Worm (Caenorhabditis elegans) whole organism, L2 larva: ENCODE data around the gene lsm-5.

Experiments
- C34F6.9 ChIP-seq: fragments of 150-350 bp; optimal IDR thresholded peaks from 2 replicates; lab custom pipeline; 2014; ENCODE audit warnings: missing biosample characterization, missing genetic modification characterization
- R02D3.7 ChIP-seq: fragments of 150-350 bp; optimal IDR thresholded peaks from 2 replicates; lab custom pipeline; 2014; ENCODE audit warnings: missing biosample characterization, missing genetic modification characterization
- Y55F3AM.14 ChIP-seq: fragments of 200-800 bp; sonication (Bioruptor generic); optimal IDR thresholded peaks from 2 replicates; lab custom pipeline; 2018; ENCODE audit warnings: mild to moderate bottlenecking, missing genetic modification characterization, missing compliant biosample characterization
- alr-1 ChIP-seq: fragments of 150-350 bp; optimal IDR thresholded peaks from 2 replicates; lab custom pipeline; 2014; ENCODE audit warnings: missing biosample characterization, missing genetic modification characterization
- aly-2 ChIP-seq: fragments of 150-350 bp; optimal IDR thresholded peaks from 2 replicates; lab custom pipeline; 2014; ENCODE audit warnings: missing biosample characterization, missing genetic modification characterization
- ama-1 ChIP-seq: fragments of 150-350 bp; optimal IDR thresholded peaks from 2 replicates; lab custom pipeline; 2018; ENCODE audit warnings: inconsistent platforms
- blmp-1 ChIP-seq: sonication (generic microtip); optimal IDR thresholded peaks from 2 replicates; lab custom pipeline; 2017; ENCODE audit warnings: missing genetic modification characterization, mild to moderate bottlenecking, missing compliant biosample characterization, antibody characterized with exemption, moderate library complexity; ENCODE audit not compliant: insufficient read depth
- crh-2 ChIP-seq: sonication (generic microtip); optimal IDR thresholded peaks from 2 replicates; lab custom pipeline; 2017; ENCODE audit warnings: missing biosample characterization, missing genetic modification characterization
- egl-27 ChIP-seq: sonication (generic microtip); optimal IDR thresholded peaks from 3 replicates; lab custom pipeline; 2017; ENCODE audit warnings: missing biosample characterization, missing genetic modification reagents, missing genetic modification characterization
- elt-1 ChIP-seq: fragments of 150-350 bp; optimal IDR thresholded peaks from 2 replicates; lab custom pipeline; 2014; ENCODE audit warnings: missing biosample characterization, missing genetic modification characterization
- lin-11 ChIP-seq: fragments of 150-350 bp; sonication (generic microtip); optimal IDR thresholded peaks from 2 replicates; lab custom pipeline; 2014; ENCODE audit warnings: missing biosample characterization, missing genetic modification characterization, inconsistent platforms, mixed read lengths
- lin-13 ChIP-seq: fragments of 150-350 bp; optimal IDR thresholded peaks from 2 replicates; lab custom pipeline; 2014; ENCODE audit warnings: missing biosample characterization, missing genetic modification reagents, missing genetic modification characterization
- lin-39 ChIP-seq: fragments of 150-350 bp; optimal IDR thresholded peaks from 2 replicates; lab custom pipeline; 2014; ENCODE audit warnings: missing biosample characterization, missing genetic modification reagents, missing genetic modification characterization
- lsy-2 ChIP-seq, 2 experiments: fragments of 150-350 bp in 1 of 2; sonication (generic microtip) in 1 of 2; optimal IDR thresholded peaks; 2 replicates each; lab custom pipeline; 2014 to 2017; ENCODE audit warnings: missing biosample characterization in 2 of 2, missing genetic modification characterization in 2 of 2
- mab-5 ChIP-seq: fragments of 150-350 bp; optimal IDR thresholded peaks from 2 replicates; lab custom pipeline; 2014; ENCODE audit warnings: missing biosample characterization, missing genetic modification characterization
- mbf-1 ChIP-seq: sonication (generic microtip); optimal IDR thresholded peaks from 2 replicates; lab custom pipeline; 2017; ENCODE audit warnings: missing biosample characterization, missing genetic modification characterization
- mdl-1 ChIP-seq, 2 experiments: fragments of 150-350 bp in 1 of 2; sonication (generic microtip) in 1 of 2; optimal IDR thresholded peaks; 2 replicates each; lab custom pipeline; 2017; ENCODE audit warnings: missing biosample characterization in 2 of 2, missing genetic modification characterization in 2 of 2
- nhr-10 ChIP-seq: sonication (generic microtip); optimal IDR thresholded peaks from 2 replicates; lab custom pipeline; 2017; ENCODE audit warnings: missing biosample characterization, missing genetic modification characterization
- nhr-11 ChIP-seq: fragments of 150-350 bp; optimal IDR thresholded peaks from 2 replicates; lab custom pipeline; 2014; ENCODE audit warnings: missing biosample characterization, missing genetic modification characterization
- nhr-129 ChIP-seq: fragments of 150-350 bp; optimal IDR thresholded peaks from 2 replicates; lab custom pipeline; 2014; ENCODE audit warnings: missing biosample characterization, missing genetic modification characterization
- nhr-23 ChIP-seq: fragments of 150-350 bp; optimal IDR thresholded peaks from 2 replicates; lab custom pipeline; 2014; ENCODE audit warnings: missing biosample characterization, missing genetic modification reagents, missing genetic modification characterization
- nhr-237 ChIP-seq: fragments of 150-350 bp; optimal IDR thresholded peaks from 2 replicates; lab custom pipeline; 2014; ENCODE audit warnings: missing biosample characterization, missing genetic modification characterization
- nhr-6 ChIP-seq: fragments of 150-350 bp; optimal IDR thresholded peaks from 2 replicates; lab custom pipeline; 2014; ENCODE audit warnings: missing biosample characterization, missing genetic modification characterization
- nhr-77 ChIP-seq: fragments of 150-350 bp; optimal IDR thresholded peaks from 2 replicates; lab custom pipeline; 2014; ENCODE audit warnings: missing biosample characterization, missing genetic modification characterization
- skn-1 ChIP-seq: sonication (generic microtip); optimal IDR thresholded peaks from 2 replicates; lab custom pipeline; 2017; ENCODE audit warnings: missing biosample characterization, missing genetic modification characterization
- sma-9 ChIP-seq, 2 experiments: fragments of 150-350 bp in 1 of 2; sonication (generic microtip) in 1 of 2; optimal IDR thresholded peaks; 2 replicates each; lab custom pipeline; 2014 to 2016; ENCODE audit warnings: missing genetic modification characterization in 2 of 2, mild to moderate bottlenecking in 1 of 2, missing biosample characterization in 1 of 2, missing compliant biosample characterization in 1 of 2, missing genetic modification reagents in 1 of 2, moderate library complexity in 1 of 2
- snpc-4 ChIP-seq: fragments of 150-350 bp; optimal IDR thresholded peaks from 2 replicates; lab custom pipeline; 2014; ENCODE audit warnings: missing biosample characterization, missing genetic modification characterization
- unc-55 ChIP-seq: fragments of 150-350 bp; sonication (generic microtip); optimal IDR thresholded peaks from 3 replicates; lab custom pipeline; 2014; ENCODE audit warnings: missing biosample characterization, missing genetic modification reagents, missing genetic modification characterization
- zag-1 ChIP-seq: fragments of 150-350 bp; optimal IDR thresholded peaks from 2 replicates; lab custom pipeline; 2014; ENCODE audit warnings: missing biosample characterization, missing genetic modification characterization
- ztf-1 ChIP-seq: fragments of 200-800 bp; sonication (Bioruptor generic); conservative IDR thresholded peaks from 2 replicates; pipeline ENCODE4 v1.3.6; 2022; ENCODE audit warnings: missing genetic modification characterization, missing compliant biosample characterization
- ztf-4 ChIP-seq: fragments of 150-350 bp; optimal IDR thresholded peaks from 2 replicates; lab custom pipeline; 2014; ENCODE audit warnings: missing biosample characterization, missing genetic modification characterization

lsm-5 gene

DNA sequence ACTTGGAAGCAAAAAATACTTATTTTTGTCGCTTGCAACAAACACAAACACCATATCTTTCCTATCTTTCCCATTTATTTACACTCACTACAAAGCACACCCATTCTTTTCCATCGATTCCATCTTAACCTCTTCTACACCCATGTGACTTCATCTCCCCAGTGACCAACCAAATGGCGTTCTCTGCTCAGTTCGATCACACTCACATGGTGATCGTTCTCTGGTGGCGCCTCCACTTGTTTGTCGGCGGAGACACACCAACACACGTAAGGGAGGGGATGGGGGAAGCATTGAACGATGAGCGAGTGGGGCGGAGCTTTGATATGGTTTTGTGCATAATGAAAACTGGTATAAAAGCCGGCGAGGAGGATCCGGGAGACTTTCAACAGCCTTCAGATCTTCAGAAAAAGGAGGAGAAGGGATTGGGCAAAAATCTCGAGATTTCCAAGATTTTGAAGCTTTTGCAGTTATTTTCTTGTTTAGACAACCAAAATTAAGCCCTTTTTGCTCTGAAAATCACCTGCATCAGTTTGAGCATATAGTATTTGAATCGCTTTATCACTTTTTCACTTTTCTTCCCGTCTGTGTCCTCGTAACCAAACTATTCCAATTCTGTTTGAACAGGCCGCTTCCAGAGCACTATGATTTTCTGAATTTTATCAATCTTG lies 3.5 kb upstream of the lsm-5 start (continued):
- TF ChIP-seq aly-2 (tag; lab: Kevin White, UChicago) (no peak), egl-27 (tag; lab: Kevin White, UChicago) (no peak), alr-1 (no peak), zag-1 (no peak), ztf-4 (tag; lab: Kevin White, UChicago) (peak; percentile 42)

DNA sequence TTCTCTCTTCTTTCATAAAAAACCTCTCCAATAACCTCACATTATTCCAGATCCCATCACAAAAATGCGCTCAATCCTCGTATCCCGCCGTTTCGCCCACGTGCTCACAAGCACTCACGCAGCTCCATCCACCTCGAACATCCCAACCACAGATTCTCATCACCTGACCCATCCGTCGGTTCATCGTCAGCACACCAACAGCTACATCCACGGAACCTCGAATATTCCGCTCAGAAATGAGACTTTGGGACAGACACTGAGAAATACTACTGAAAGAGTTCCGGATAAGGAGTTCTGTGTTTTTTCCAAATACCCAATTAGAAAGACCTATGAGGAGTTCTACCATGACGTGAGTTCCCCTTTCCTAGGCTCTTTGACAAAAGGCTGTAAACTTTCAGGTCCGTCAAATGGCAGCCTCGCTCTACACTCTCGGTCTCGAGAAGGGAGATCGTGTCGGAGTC lies 2.8 kb upstream of the lsm-5 start, which contains the start of gene acs-2:
TSS of gene acs-2 (plus strand) at position 51 of the 461 bp plus-strand sequence.
- TF ChIP-seq mbf-1 (tag; lab: Kevin White, UChicago) (no peak), unc-55 (no peak), nhr-129 (tag; lab: Kevin White, UChicago) (no peak), nhr-11 (tag; lab: Kevin White, UChicago) (no peak)

DNA sequence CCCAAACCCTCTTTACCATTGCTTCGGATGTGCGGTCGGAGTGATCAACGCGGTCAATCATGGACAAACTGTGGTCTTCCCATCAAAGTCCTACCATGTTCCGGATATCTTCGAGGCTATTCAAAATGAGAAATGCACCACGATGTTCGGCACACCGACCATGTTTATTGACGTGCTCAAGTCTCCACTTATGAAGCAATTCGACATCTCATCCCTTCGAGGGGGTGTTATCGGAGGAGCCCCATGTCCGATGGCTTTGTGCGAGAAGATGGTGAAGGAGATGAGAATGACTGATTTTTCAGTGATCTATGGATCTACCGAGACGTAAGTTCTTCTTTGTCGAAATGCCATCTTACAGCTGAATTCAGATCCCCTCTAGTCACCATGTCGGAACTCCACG lies 1.8 kb upstream of the lsm-5 start:
- TF ChIP-seq nhr-23 (tag; lab: Kevin White, UChicago): no peak
- peak; percentile 69 for TF ChIP-seq ama-1 (lab: Kevin White, UChicago)
- TF ChIP-seq, all 48 proteins: peak for 1

ce11 chrV:15571006-15571526 lies 886 bp downstream of the lsm-5 start, which contains the start of gene fbxa-95:
TSS of gene fbxa-95 (plus strand) at chrV:15571476.
- no peak for TF ChIP-seq lsy-2 (tag; optimal IDR thresholded peaks at IDR 0.05; lab: Kevin White, UChicago)
- no peak for TF ChIP-seq alr-1
- TF ChIP-seq snpc-4 (tag; lab: Kevin White, UChicago): no peak
- TF ChIP-seq nhr-10 (tag; lab: Kevin White, UChicago): no peak
- no peak for TF ChIP-seq Y55F3AM.14
- no peak for TF ChIP-seq mab-5
- TF ChIP-seq ztf-4 (tag; lab: Kevin White, UChicago): no peak
- no peak for TF ChIP-seq elt-1
- TF ChIP-seq lin-11: no peak
- TF ChIP-seq nhr-237 (tag; lab: Kevin White, UChicago): no peak
- no peak for TF ChIP-seq C34F6.9 (tag; lab: Kevin White, UChicago)
- no peak for TF ChIP-seq sma-9 (GFP tag; optimal IDR thresholded peaks at IDR 0.05; lab: Kevin White, UChicago)
- TF ChIP-seq sma-9 (tag; optimal IDR thresholded peaks at IDR 0.05; lab: Kevin White, UChicago): no peak
- TF ChIP-seq nhr-11 (tag; lab: Kevin White, UChicago): no peak
- no peak for TF ChIP-seq mdl-1 (tag; optimal IDR thresholded peaks at IDR 0.05; lab: Kevin White, UChicago)
- no peak for TF ChIP-seq lin-39 (tag; lab: Kevin White, UChicago)
- no peak for TF ChIP-seq ama-1 (lab: Kevin White, UChicago)
- no peak for TF ChIP-seq ztf-1
- TF ChIP-seq blmp-1 (tag; lab: Kevin White, UChicago): no peak

ce11 chrV:15572613-15573012 lies 2.4 kb downstream of the lsm-5 start, which contains the start of gene fbxa-94:
TSS of gene fbxa-94 (plus strand) at chrV:15572913.
- TF ChIP-seq nhr-6 (tag; lab: Kevin White, UChicago) (no peak), lin-11 (no peak), nhr-77 (tag; lab: Kevin White, UChicago) (no peak), crh-2 (tag; lab: Kevin White, UChicago) (no peak), lin-13 (no peak), snpc-4 (tag; lab: Kevin White, UChicago) (no peak), blmp-1 (tag; lab: Kevin White, UChicago) (no peak)
- TF ChIP-seq, all 48 proteins: peak for 0

ce11 chrV:15575305-15575704 lies 5.1 kb downstream of the lsm-5 start, which contains the start of gene mdt-28:
TSS of gene mdt-28 (minus strand) at chrV:15575405.
- no peak for TF ChIP-seq nhr-129 (tag; lab: Kevin White, UChicago)
- TF ChIP-seq ama-1 (lab: Kevin White, UChicago): no peak
- TF ChIP-seq skn-1 (tag; lab: Kevin White, UChicago): no peak
- no peak for TF ChIP-seq R02D3.7 (tag; lab: Kevin White, UChicago)
- no peak for TF ChIP-seq zag-1
